Fruit fly (Drosophila melanogaster) whole organism, wandering third instar larva: ENCODE results near the gene CG13024.

Experiments
- Abd-B ChIP-seq: fragments of >200 bp; optimal IDR thresholded peaks from 2 replicates; lab custom pipeline; 2017; ENCODE audit warnings: missing biosample characterization, missing genetic modification characterization
- CG32264 ChIP-seq: fragments of 200-800 bp; sonication (Bioruptor generic); optimal IDR thresholded peaks from 2 replicates; lab custom pipeline; 2016; ENCODE audit warnings: missing biosample characterization, missing genetic modification characterization
- CG9705 ChIP-seq: fragments of 200-800 bp; sonication (Bioruptor generic); optimal IDR thresholded peaks from 2 replicates; lab custom pipeline; 2018; ENCODE audit warnings: missing biosample characterization, mild to moderate bottlenecking, missing genetic modification characterization
- CrebA ChIP-seq: fragments of 200-800 bp; sonication (Bioruptor generic); optimal IDR thresholded peaks from 2 replicates; lab custom pipeline; 2016; ENCODE audit warnings: missing biosample characterization, mild to moderate bottlenecking, missing genetic modification characterization, borderline replicate concordance
- Dfd ChIP-seq: fragments of >200 bp; optimal IDR thresholded peaks from 2 replicates; lab custom pipeline; 2017; ENCODE audit warnings: missing biosample characterization, missing genetic modification characterization
- Dif ChIP-seq: fragments of 200-275, 200-300 bp; sonication (Bioruptor generic); optimal IDR thresholded peaks from 2 replicates; lab custom pipeline; 2018; ENCODE audit warnings: missing biosample characterization, missing genetic modification characterization; ENCODE audit not compliant: partially characterized antibody
- GATAd ChIP-seq: sonication (Bioruptor generic); optimal IDR thresholded peaks from 2 replicates; lab custom pipeline; 2016; ENCODE audit warnings: missing biosample characterization, missing genetic modification characterization
- HLH106 ChIP-seq: fragments of 200-800 bp; optimal IDR thresholded peaks from 3 replicates; lab custom pipeline; 2019; ENCODE audit warnings: missing biosample characterization, mild to moderate bottlenecking, missing genetic modification characterization, moderate library complexity
- Hr78 ChIP-seq: fragments of >200 bp; optimal IDR thresholded peaks from 2 replicates; lab custom pipeline; 2017; ENCODE audit warnings: missing biosample characterization, missing genetic modification characterization
- Hr83 ChIP-seq: fragments of 200-300 bp; sonication (Bioruptor generic); optimal IDR thresholded peaks from 2 replicates; lab custom pipeline; 2016; ENCODE audit warnings: missing biosample characterization, mild to moderate bottlenecking, missing genetic modification characterization, moderate library complexity; ENCODE audit not compliant: poor library complexity, severe bottlenecking
- Jra ChIP-seq: sonication (Bioruptor generic); optimal IDR thresholded peaks from 2 replicates; lab custom pipeline; 2016; ENCODE audit warnings: missing biosample characterization, missing genetic modification characterization
- Mio ChIP-seq: sonication (Bioruptor generic); optimal IDR thresholded peaks from 2 replicates; lab custom pipeline; 2016; ENCODE audit warnings: missing biosample characterization, missing genetic modification characterization
- Myc ChIP-seq: fragments of >200 bp; optimal IDR thresholded peaks from 2 replicates; lab custom pipeline; 2017
- N ChIP-seq: fragments of >200 bp; optimal IDR thresholded peaks from 2 replicates; lab custom pipeline; 2018; ENCODE audit warnings: missing biosample characterization, missing external identifiers, missing genetic modification characterization
- OdsH ChIP-seq: fragments of 200-800 bp; sonication (Bioruptor generic); optimal IDR thresholded peaks from 2 replicates; lab custom pipeline; 2016; ENCODE audit warnings: missing biosample characterization, mild to moderate bottlenecking, missing genetic modification characterization
- Rel ChIP-seq, 2 experiments: fragments of 200-800 bp; sonication (Bioruptor generic) in 1 of 2; optimal IDR thresholded peaks; 2 replicates in 1 of 2; 3 replicates in 1 of 2; lab custom pipeline; 2016 to 2019; ENCODE audit warnings: mild to moderate bottlenecking in 2 of 2, missing biosample characterization in 2 of 2, missing genetic modification characterization in 2 of 2, moderate library complexity in 1 of 2
- Sp1 ChIP-seq: fragments of 200-800 bp; sonication (Bioruptor generic); optimal IDR thresholded peaks from 3 replicates; lab custom pipeline; 2019; ENCODE audit warnings: missing biosample characterization, mild to moderate bottlenecking, missing genetic modification characterization, moderate library complexity
- Vsx2 ChIP-seq: fragments of 200-300, 225-300 bp; sonication (Bioruptor generic); optimal IDR thresholded peaks from 2 replicates; lab custom pipeline; 2018; ENCODE audit warnings: missing biosample characterization, missing genetic modification characterization; ENCODE audit not compliant: partially characterized antibody
- br ChIP-seq: fragments of 200-800 bp; sonication (Bioruptor generic); optimal IDR thresholded peaks from 2 replicates; lab custom pipeline; 2016; ENCODE audit warnings: missing biosample characterization, missing genetic modification characterization
- dl ChIP-seq, 2 experiments: fragments of 175-275, 200-275 bp in 1 of 2; fragments of 200-275 bp in 1 of 2; sonication (Bioruptor generic); optimal IDR thresholded peaks; lab custom pipeline; 2018; ENCODE audit warnings: mild to moderate bottlenecking in 2 of 2, missing biosample characterization in 2 of 2, missing genetic modification characterization in 2 of 2, moderate library complexity in 2 of 2; ENCODE audit not compliant: partially characterized antibody in 2 of 2, insufficient read depth in 1 of 2
- dmrt93B ChIP-seq: fragments of 200-800 bp; sonication (Bioruptor generic); optimal IDR thresholded peaks from 2 replicates; lab custom pipeline; 2018; ENCODE audit warnings: missing biosample characterization, mild to moderate bottlenecking, missing genetic modification characterization
- dsf ChIP-seq: sonication (Bioruptor generic); optimal IDR thresholded peaks from 2 replicates; lab custom pipeline; 2016; ENCODE audit warnings: missing biosample characterization, missing genetic modification characterization, borderline replicate concordance
- ey ChIP-seq: fragments of 200-800 bp; sonication (Bioruptor generic); optimal IDR thresholded peaks from 2 replicates; lab custom pipeline; 2016; ENCODE audit warnings: missing biosample characterization, missing genetic modification characterization
- foxo ChIP-seq, 2 experiments: fragments of 200-800 bp; sonication (Bioruptor generic); optimal IDR thresholded peaks; 2 replicates in 1 of 2; 3 replicates in 1 of 2; lab custom pipeline; 2016 to 2017; ENCODE audit warnings: missing biosample characterization in 2 of 2, missing genetic modification characterization in 2 of 2
- fru ChIP-seq: fragments of 200-800 bp; sonication (Bioruptor generic); optimal IDR thresholded peaks from 3 replicates; lab custom pipeline; 2016; ENCODE audit warnings: missing biosample characterization, mild to moderate bottlenecking, missing genetic modification characterization
- h ChIP-seq: fragments of 200-800 bp; sonication (Bioruptor generic); optimal IDR thresholded peaks from 3 replicates; lab custom pipeline; 2016; ENCODE audit warnings: missing biosample characterization, mild to moderate bottlenecking, missing genetic modification characterization
- lola ChIP-seq: fragments of >200 bp; optimal IDR thresholded peaks from 2 replicates; lab custom pipeline; 2017; ENCODE audit warnings: missing biosample characterization, missing genetic modification characterization
- pan ChIP-seq: fragments of >200 bp; optimal IDR thresholded peaks from 2 replicates; lab custom pipeline; 2017
- psq ChIP-seq: fragments of 200-800 bp; sonication (Bioruptor generic); optimal IDR thresholded peaks from 3 replicates; lab custom pipeline; 2017; ENCODE audit warnings: missing biosample characterization, mild to moderate bottlenecking, missing genetic modification characterization, moderate library complexity
- rgr ChIP-seq: fragments of 200-800 bp; sonication (Bioruptor generic); optimal IDR thresholded peaks from 3 replicates; lab custom pipeline; 2016; ENCODE audit warnings: missing biosample characterization, mild to moderate bottlenecking, missing genetic modification characterization
- sage ChIP-seq: fragments of 200-800 bp; sonication (Bioruptor generic); optimal IDR thresholded peaks from 2 replicates; lab custom pipeline; 2016; ENCODE audit warnings: missing biosample characterization, mild to moderate bottlenecking, missing genetic modification characterization
- usp ChIP-seq: fragments of >200 bp; optimal IDR thresholded peaks from 2 replicates; lab custom pipeline; 2017; ENCODE audit warnings: missing biosample characterization, missing genetic modification characterization
- woc ChIP-seq: sonication (Bioruptor generic); optimal IDR thresholded peaks from 2 replicates; lab custom pipeline; 2016; ENCODE audit warnings: missing biosample characterization, mild to moderate bottlenecking, missing genetic modification characterization

The CG13024 gene

DNA sequence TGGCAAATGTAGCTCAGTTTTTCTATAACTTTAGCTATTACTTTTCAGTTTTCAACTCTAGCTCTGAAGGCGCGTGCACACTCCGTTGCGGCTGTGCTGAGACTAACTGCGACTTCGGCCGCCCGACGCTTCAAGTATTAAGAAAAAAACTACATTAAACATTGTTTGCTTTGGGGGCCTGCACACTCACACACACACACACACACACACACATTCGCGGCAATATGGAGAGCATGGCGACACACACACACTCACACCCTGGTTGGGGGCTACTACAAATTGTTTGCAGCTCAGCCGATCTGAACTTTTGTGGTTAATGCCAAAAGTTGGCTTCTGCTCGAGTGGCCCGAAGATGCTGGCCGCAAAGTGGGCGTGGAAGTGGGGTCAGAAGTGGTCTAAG is at the start of gene CG13024:
Gene CG13024 (minus strand): TSS at position 108 of the 400 bp plus-strand sequence.
- TF ChIP-seq Abd-B (GFP tag; lab: Kevin White, UChicago): no peak
- TF ChIP-seq, all 38 proteins: peak for 0

DNA sequence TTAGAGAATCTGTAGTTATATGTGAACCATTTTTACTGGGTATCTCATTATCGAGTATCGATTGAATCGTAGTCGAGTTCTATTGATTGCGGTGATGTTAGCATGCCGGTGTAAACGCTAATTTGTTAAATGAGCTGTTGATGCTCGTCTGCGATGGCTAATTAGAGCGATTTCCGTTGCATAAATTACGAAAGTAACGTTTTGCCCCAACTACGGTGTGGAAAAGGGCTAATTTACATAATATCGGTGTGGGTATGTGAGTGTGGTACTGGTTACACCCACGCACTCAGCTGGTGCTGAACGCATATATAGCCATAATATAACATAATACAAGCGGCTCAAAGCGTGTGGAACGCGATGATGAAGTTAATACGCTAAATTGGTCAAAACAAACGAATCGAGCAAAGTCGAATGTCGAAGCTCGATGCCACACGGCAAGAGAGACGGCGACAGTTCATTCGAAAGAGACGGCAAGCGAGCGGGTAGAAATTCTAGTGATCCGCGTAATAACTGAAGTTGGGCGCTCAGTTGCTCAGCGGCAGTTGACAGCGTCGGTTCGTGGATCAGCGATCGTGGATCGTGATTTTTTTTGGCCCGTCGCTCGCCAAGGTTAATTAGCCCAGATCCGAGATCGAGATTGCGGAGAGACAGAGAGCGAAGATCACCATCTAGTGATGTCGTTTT is 48.1 kb upstream of the CG13024 start, which contains the start of gene CG32170:
Gene CG32170 (plus strand): TSS at position 525 of the 684 bp plus-strand sequence.
- TF ChIP-seq Sp1 (GFP tag; lab: Kevin White, UChicago): no peak
- peak; percentile 42 for TF ChIP-seq Vsx2
- no peak for TF ChIP-seq sage
- TF ChIP-seq Rel (GFP tag; optimal IDR thresholded peaks at IDR 0.05; lab: Kevin White, UChicago): no peak
- TF ChIP-seq Rel (tag; optimal IDR thresholded peaks at IDR 0.05; lab: Kevin White, UChicago): no peak
- TF ChIP-seq GATAd (GFP tag; lab: Kevin White, UChicago): no peak
- no peak for TF ChIP-seq CrebA (GFP tag; lab: Kevin White, UChicago)

DNA sequence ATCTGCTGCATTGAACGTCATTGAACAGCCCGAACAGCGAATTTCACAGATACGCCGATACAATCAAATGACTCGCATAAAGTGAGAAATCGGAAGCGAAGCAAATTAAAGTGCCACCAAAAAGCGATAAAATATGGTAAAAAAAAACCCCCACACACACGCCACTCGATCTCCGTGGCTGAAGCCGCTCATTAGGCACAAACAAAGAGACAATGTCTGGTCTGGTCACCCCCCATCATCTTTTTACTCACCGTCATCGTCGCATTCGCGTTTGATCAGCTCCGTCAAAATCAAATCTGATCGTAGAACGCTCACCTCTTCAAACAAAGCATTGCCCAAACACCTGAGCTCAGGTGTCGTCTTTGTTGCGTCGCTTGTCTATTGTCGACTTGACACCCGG is 47.1 kb upstream of the CG13024 start:
- no peak for TF ChIP-seq dsf (GFP tag; lab: Kevin White, UChicago)
- TF ChIP-seq HLH106 (tag; lab: Kevin White, UChicago): no peak
- no peak for TF ChIP-seq Myc (lab: Kevin White, UChicago)
- no peak for TF ChIP-seq lola
- no peak for TF ChIP-seq Sp1 (GFP tag; lab: Kevin White, UChicago)
- no peak for TF ChIP-seq usp (GFP tag; lab: Kevin White, UChicago)
- no peak for TF ChIP-seq Dfd (GFP tag; lab: Kevin White, UChicago)
- no peak for TF ChIP-seq CrebA (GFP tag; lab: Kevin White, UChicago)
- TF ChIP-seq CG9705 (GFP tag; lab: Kevin White, UChicago): no peak
- no peak for TF ChIP-seq N (GFP tag; lab: Kevin White, UChicago)
- no peak for TF ChIP-seq psq (GFP tag; lab: Kevin White, UChicago)
- TF ChIP-seq pan (lab: Kevin White, UChicago): no peak
- TF ChIP-seq CG32264 (GFP tag; lab: Kevin White, UChicago): no peak
- TF ChIP-seq Hr78 (GFP tag; lab: Kevin White, UChicago): no peak
- TF ChIP-seq Dif: no peak

DNA sequence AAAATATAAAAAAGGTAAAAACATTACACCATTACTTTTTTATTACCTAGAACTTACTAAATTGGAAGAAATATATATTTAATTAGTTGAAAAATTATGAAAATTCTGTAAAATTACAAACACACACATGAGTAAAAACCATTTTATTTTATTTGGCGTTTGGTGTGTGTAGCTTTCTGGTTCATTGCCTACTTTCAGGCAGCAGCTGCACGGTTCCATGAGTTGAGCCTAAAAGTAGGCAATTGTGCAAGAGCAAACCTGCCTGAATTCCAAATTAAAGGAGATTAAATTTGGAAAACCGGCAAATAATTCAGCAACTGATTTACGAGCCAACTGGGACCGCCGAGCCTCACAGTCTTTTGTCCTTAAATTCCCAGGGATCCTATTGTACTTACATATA is 46.6 kb upstream of the CG13024 start:
- TF ChIP-seq dl (GFP tag; optimal IDR thresholded peaks at IDR 0.05; lab: Kevin White, UChicago; ENCODE audit: insufficient read depth in 1 of 2, partially characterized antibody in 2 of 2) (no peak), Vsx2 (peak; percentile 60), Myc (lab: Kevin White, UChicago) (peak; percentile 81), dmrt93B (no peak), lola (peak; percentile 90), Dif (peak; percentile 22), N (GFP tag; lab: Kevin White, UChicago) (peak; percentile 81), foxo (GFP tag; optimal IDR thresholded peaks at IDR 0.05; lab: Kevin White, UChicago) (no peak)

DNA sequence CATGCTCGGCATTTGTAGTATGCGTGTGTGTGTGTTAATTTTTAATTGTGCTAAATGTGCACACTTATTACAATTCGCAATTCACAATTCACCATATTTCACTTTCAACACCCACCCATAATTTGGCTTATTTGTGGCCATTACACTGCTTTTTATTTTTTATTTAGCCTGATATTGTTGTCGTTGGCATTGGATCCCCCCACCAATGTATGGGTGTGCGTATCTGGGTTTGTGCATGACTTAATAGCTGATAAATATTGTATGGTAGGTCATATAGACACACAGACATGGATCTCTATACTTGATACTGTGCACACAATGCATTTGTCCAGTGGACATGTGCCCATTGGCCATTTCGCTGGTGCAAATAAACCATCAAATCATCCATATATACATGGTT is 44.8 kb upstream of the CG13024 start:
- TF ChIP-seq foxo (GFP tag; optimal IDR thresholded peaks at IDR 0.05; lab: Kevin White, UChicago): no peak
- TF ChIP-seq dsf (GFP tag; lab: Kevin White, UChicago): no peak
- TF ChIP-seq fru: no peak
- TF ChIP-seq ey (GFP tag; lab: Kevin White, UChicago): no peak
- TF ChIP-seq pan (lab: Kevin White, UChicago): no peak
- TF ChIP-seq h: no peak
- no peak for TF ChIP-seq N (GFP tag; lab: Kevin White, UChicago)
- TF ChIP-seq CG32264 (GFP tag; lab: Kevin White, UChicago): no peak
- no peak for TF ChIP-seq br (GFP tag; lab: Kevin White, UChicago)
- no peak for TF ChIP-seq lola
- no peak for TF ChIP-seq CrebA (GFP tag; lab: Kevin White, UChicago)
- TF ChIP-seq dmrt93B: no peak
- no peak for TF ChIP-seq Jra (GFP tag; lab: Kevin White, UChicago)

DNA sequence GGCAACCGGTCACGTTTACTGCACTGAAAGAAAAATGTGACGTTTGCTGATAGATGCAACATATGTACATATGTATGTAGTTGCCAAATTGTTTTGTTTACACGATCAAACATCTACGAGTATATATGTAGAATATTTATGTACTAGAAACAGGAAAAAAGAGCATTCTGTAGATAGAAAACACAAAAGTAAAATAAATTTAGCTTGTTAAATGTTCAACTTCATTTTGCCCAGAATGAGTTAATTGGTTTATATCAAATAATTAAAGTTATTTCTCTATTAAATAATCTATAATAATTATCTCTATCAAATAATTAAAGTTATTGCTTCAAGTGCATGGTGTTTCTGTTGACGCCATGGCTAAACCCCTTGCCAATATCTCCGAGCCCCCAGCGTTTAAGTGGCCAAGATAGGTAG is 44.3 kb upstream of the CG13024 start:
- TF ChIP-seq Mio (GFP tag; lab: Kevin White, UChicago): no peak
- TF ChIP-seq Hr83 (GFP tag; lab: Kevin White, UChicago): no peak
- TF ChIP-seq GATAd (GFP tag; lab: Kevin White, UChicago): no peak
- no peak for TF ChIP-seq OdsH
- TF ChIP-seq dl (GFP tag; optimal IDR thresholded peaks at IDR 0.05; lab: Kevin White, UChicago; ENCODE audit: insufficient read depth in 1 of 2, partially characterized antibody in 2 of 2): no peak
- TF ChIP-seq sage: no peak
- TF ChIP-seq Hr78 (GFP tag; lab: Kevin White, UChicago): no peak
- no peak for TF ChIP-seq lola
- no peak for TF ChIP-seq rgr
- no peak for TF ChIP-seq Dfd (GFP tag; lab: Kevin White, UChicago)
- TF ChIP-seq usp (GFP tag; lab: Kevin White, UChicago): no peak
- TF ChIP-seq br (GFP tag; lab: Kevin White, UChicago): no peak
- no peak for TF ChIP-seq woc (GFP tag; lab: Kevin White, UChicago)
- TF ChIP-seq ey (GFP tag; lab: Kevin White, UChicago): no peak
